Worm (Caenorhabditis elegans): ENCODE measurements around the gene srg-11.

Gene srg-11

DNA sequence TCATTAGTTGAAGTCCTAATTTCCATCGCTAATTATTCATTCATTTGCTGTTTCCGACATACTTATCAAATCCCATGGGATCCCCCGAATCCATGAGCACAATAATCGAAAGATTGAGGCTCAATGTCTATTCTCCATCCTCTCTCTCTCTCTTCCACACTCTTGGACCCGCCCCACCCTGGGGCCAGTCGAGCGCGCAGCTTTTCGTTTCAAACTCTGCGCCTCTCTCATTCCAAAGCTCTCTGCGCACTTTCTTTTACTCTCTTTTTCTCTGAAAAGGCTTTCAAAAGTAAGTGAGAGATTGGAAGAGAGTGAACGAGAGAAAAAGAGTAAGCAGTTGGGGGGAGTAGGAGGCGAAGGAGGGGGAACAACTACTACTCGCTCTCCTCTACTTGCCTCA, 41.9 kb downstream of the srg-11 start, which contains the start of gene acy-1 (continued):
- TF ChIP-seq mdl-1 (tag; optimal IDR thresholded peaks at IDR 0.05), result peak in 1 of 2 experiments; percentile 2
- peak; percentile 51 for TF ChIP-seq lir-3 (tag; optimal IDR thresholded peaks at IDR 0.05; ENCODE audit: poor library complexity)
- TF ChIP-seq nhr-28 (tag; optimal IDR thresholded peaks at IDR 0.05), result no peak
- TF ChIP-seq nhr-20 (tag; optimal IDR thresholded peaks at IDR 0.05), result peak; percentile 58

DNA sequence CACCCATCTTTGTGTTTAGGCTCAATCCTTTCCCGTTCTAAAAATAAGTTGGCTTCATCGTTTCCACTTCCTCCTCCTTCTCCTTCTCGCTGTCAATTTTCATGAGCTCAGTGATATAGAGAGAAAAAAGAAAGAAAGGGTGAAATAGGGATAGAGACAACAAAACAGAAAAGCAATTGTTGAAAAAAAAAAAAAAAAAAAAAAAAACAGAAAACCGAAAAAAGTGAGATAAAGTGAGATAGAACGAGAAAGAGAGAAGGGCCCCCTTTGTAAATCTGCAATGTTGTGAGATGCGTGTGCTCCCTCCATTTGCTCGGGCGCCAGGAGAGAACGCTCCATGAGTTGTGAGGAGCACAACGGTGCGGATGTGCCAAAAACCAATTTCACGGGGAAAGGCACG, 44.1 kb downstream of the srg-11 start:
- TF ChIP-seq mep-1 (tag; optimal IDR thresholded peaks at IDR 0.05), result peak; percentile 58
- TF ChIP-seq dsc-1 (tag; optimal IDR thresholded peaks at IDR 0.05), result peak; percentile 8
- TF ChIP-seq C16A3.4 (tag; optimal IDR thresholded peaks at IDR 0.05), result no peak
- no peak for TF ChIP-seq nhr-90 (tag; optimal IDR thresholded peaks at IDR 0.05; ENCODE audit: poor library complexity)
- TF ChIP-seq nhr-237 (tag; optimal IDR thresholded peaks at IDR 0.05), result no peak
- peak; percentile 69 for TF ChIP-seq lin-14 (GFP tag; optimal IDR thresholded peaks at IDR 0.05)
- TF ChIP-seq snpc-4 (tag; optimal IDR thresholded peaks at IDR 0.05), result no peak
- no peak for TF ChIP-seq hpl-2 (GFP tag; optimal IDR thresholded peaks at IDR 0.05)
- TF ChIP-seq isw-1 (GFP tag; IDR thresholded peaks at IDR 0.05), result no peak
- TF ChIP-seq ceh-63 (GFP tag; optimal IDR thresholded peaks at IDR 0.05), result no peak
- no peak for TF ChIP-seq ztf-4 (tag; optimal IDR thresholded peaks at IDR 0.05)
- TF ChIP-seq elt-2 (tag; optimal IDR thresholded peaks at IDR 0.05), result no peak
- no peak for TF ChIP-seq nhr-11 (tag; optimal IDR thresholded peaks at IDR 0.05)
- TF ChIP-seq fkh-10 (GFP tag; optimal IDR thresholded peaks at IDR 0.05), result no peak
- TF ChIP-seq alr-1 (tag; optimal IDR thresholded peaks at IDR 0.05; ENCODE audit: borderline replicate concordance), result no peak
- no peak for TF ChIP-seq C04F5.9 (tag; optimal IDR thresholded peaks at IDR 0.05)
- peak in 1 of 2 experiments; percentile 18 for TF ChIP-seq efl-1 (optimal IDR thresholded peaks at IDR 0.05)
- peak in 1 of 2 experiments; percentile 14 for TF ChIP-seq efl-1 (GFP tag; optimal IDR thresholded peaks at IDR 0.05 in 1 of 2)
- no peak for TF ChIP-seq C34B4.2 (tag; optimal IDR thresholded peaks at IDR 0.05)
- TF ChIP-seq aly-2 (tag; optimal IDR thresholded peaks at IDR 0.05), result no peak
- no peak for TF ChIP-seq nhr-77 (tag; optimal IDR thresholded peaks at IDR 0.05)
- no peak for TF ChIP-seq egl-13 (tag; optimal IDR thresholded peaks at IDR 0.05)
- TF ChIP-seq vab-15 (tag; optimal IDR thresholded peaks at IDR 0.05), result no peak
- no peak for TF ChIP-seq unc-86 (tag; optimal IDR thresholded peaks at IDR 0.05)
- TF ChIP-seq pag-3 (tag; optimal IDR thresholded peaks at IDR 0.05; ENCODE audit: borderline replicate concordance, insufficient read depth), result no peak
- TF ChIP-seq nhr-20 (tag; optimal IDR thresholded peaks at IDR 0.05), result no peak
- no peak for TF ChIP-seq tbx-2 (tag; optimal IDR thresholded peaks at IDR 0.05)
- TF ChIP-seq fos-1 (tag; optimal IDR thresholded peaks at IDR 0.05), result no peak
- no peak for TF ChIP-seq ceh-88 (GFP tag; IDR thresholded peaks at IDR 0.05)
- peak; percentile 26 for TF ChIP-seq mef-2 (tag; optimal IDR thresholded peaks at IDR 0.05)
- TF ChIP-seq lsy-2 (tag; optimal IDR thresholded peaks at IDR 0.05), result peak in 1 of 2 experiments; percentile 46
- TF ChIP-seq blmp-1 (tag; optimal IDR thresholded peaks at IDR 0.05), result no peak
- TF ChIP-seq sup-37 (GFP tag; optimal IDR thresholded peaks at IDR 0.05), result no peak
- TF ChIP-seq lir-3 (tag; optimal IDR thresholded peaks at IDR 0.05; ENCODE audit: poor library complexity), result no peak
- no peak for TF ChIP-seq fkh-4 (tag; optimal IDR thresholded peaks at IDR 0.05; ENCODE audit: borderline replicate concordance)
- no peak for TF ChIP-seq zag-1 (tag; optimal IDR thresholded peaks at IDR 0.05)
- no peak for TF ChIP-seq hlh-4 (tag; optimal IDR thresholded peaks at IDR 0.05)
- peak in 1 of 2 experiments; percentile 18 for TF ChIP-seq lin-35 (GFP tag; optimal IDR thresholded peaks at IDR 0.05)
- TF ChIP-seq ama-1 (optimal IDR thresholded peaks at IDR 0.05), result no peak
- no peak for TF ChIP-seq nhr-84 (tag; optimal IDR thresholded peaks at IDR 0.05)
- TF ChIP-seq unc-62 (GFP tag; optimal IDR thresholded peaks at IDR 0.05), result no peak
- TF ChIP-seq skn-1 (tag; optimal IDR thresholded peaks at IDR 0.05), result no peak
- TF ChIP-seq nhr-85 (tag), result no peak
- TF ChIP-seq nhr-71 (tag; optimal IDR thresholded peaks at IDR 0.05), result peak; percentile 50
- TF ChIP-seq pax-3 (tag; optimal IDR thresholded peaks at IDR 0.05), result no peak
- TF ChIP-seq nhr-28 (tag; optimal IDR thresholded peaks at IDR 0.05), result no peak
- TF ChIP-seq unc-30 (tag; optimal IDR thresholded peaks at IDR 0.05), result no peak
- TF ChIP-seq unc-130 (tag; optimal IDR thresholded peaks at IDR 0.05), result no peak
- TF ChIP-seq nhr-12 (tag; optimal IDR thresholded peaks at IDR 0.05), result no peak
- no peak for TF ChIP-seq ztf-11 (tag; optimal IDR thresholded peaks at IDR 0.05)
- no peak for TF ChIP-seq efl-3 (GFP tag; optimal IDR thresholded peaks at IDR 0.05)
